Worm (Caenorhabditis elegans): ENCODE data around the gene C33D9.6.
A peak's percentile ranks its signal among the peaks of the same experiment; 100 is the strongest.

DNA sequence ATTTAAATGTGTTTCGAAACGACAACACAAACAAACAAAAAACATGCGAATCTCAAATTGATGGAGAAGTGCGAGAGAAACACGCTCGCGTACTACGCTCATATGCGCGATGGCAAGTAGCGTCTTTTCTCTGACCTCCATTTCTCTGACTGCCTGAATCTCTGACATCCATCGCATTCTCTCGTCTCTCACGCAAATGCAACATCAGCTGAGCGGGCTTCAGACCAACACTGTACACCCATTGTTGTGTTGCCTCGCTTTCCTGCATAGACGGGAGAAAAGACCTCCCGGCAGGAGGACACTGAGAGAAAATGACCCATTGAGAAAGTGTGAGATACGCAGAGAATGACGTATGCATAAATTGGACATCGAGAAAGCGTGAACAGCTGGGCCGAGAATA is 4.2 kb upstream of the C33D9.6 start:
- TF ChIP-seq R02D3.7 (tag; optimal IDR thresholded peaks at IDR 0.05): peak; percentile 38
- TF ChIP-seq egl-5 (tag; optimal IDR thresholded peaks at IDR 0.05): peak; percentile 55
- TF ChIP-seq nfya-1 (tag; optimal IDR thresholded peaks at IDR 0.05; ENCODE audit: insufficient read depth): peak; percentile 59

Data from whole organism, L3 larva.